Worm (Caenorhabditis elegans): ENCODE results near the gene R02F11.10.

ce11 chrV:4801943-4802342, 13.0 kb downstream of the R02F11.10 start:
- no peak for TF ChIP-seq T22C8.4 (GFP tag; IDR thresholded peaks at IDR 0.05)
- TF ChIP-seq cog-1 (tag; optimal IDR thresholded peaks at IDR 0.05), result no peak
- no peak for TF ChIP-seq flt-1 (GFP tag; IDR thresholded peaks at IDR 0.05)
- no peak for TF ChIP-seq ztf-23 (GFP tag; IDR thresholded peaks at IDR 0.05)
- TF ChIP-seq ztf-29 (GFP tag; IDR thresholded peaks at IDR 0.05), result no peak
- no peak for TF ChIP-seq klf-2 (GFP tag; conservative IDR thresholded peaks at IDR 0.05)
- no peak for TF ChIP-seq ref-1 (GFP tag; conservative IDR thresholded peaks at IDR 0.05)
- no peak for TF ChIP-seq tab-1 (GFP tag; IDR thresholded peaks at IDR 0.05)
- no peak for TF ChIP-seq med-1 (GFP tag; optimal IDR thresholded peaks at IDR 0.05; ENCODE audit: insufficient read depth)

All from whole organism, midembryonic.